Fruit fly (Drosophila melanogaster) whole organism, wandering third instar larva: Measurements from ENCODE around the gene syd.
A peak's percentile ranks its signal among the peaks of the same experiment; 100 is the strongest.

ENCODE experiments used
- Abd-B ChIP-seq: fragments of >200 bp; optimal IDR thresholded peaks from 2 replicates; lab custom pipeline; 2017; ENCODE audit warnings: missing biosample characterization, missing genetic modification characterization
- Hr78 ChIP-seq: fragments of >200 bp; optimal IDR thresholded peaks from 2 replicates; lab custom pipeline; 2017; ENCODE audit warnings: missing biosample characterization, missing genetic modification characterization
- OdsH ChIP-seq: fragments of 200-800 bp; sonication (Bioruptor generic); optimal IDR thresholded peaks from 2 replicates; lab custom pipeline; 2016; ENCODE audit warnings: missing biosample characterization, mild to moderate bottlenecking, missing genetic modification characterization
- Rel ChIP-seq, 2 experiments: fragments of 200-800 bp; sonication (Bioruptor generic) in 1 of 2; optimal IDR thresholded peaks; 2 replicates in 1 of 2; 3 replicates in 1 of 2; lab custom pipeline; 2016 to 2019; ENCODE audit warnings: mild to moderate bottlenecking in 2 of 2, missing biosample characterization in 2 of 2, missing genetic modification characterization in 2 of 2, moderate library complexity in 1 of 2
- ey ChIP-seq: fragments of 200-800 bp; sonication (Bioruptor generic); optimal IDR thresholded peaks from 2 replicates; lab custom pipeline; 2016; ENCODE audit warnings: missing biosample characterization, missing genetic modification characterization
- jim ChIP-seq: fragments of 175-275, 200-325 bp; sonication (Bioruptor generic); optimal IDR thresholded peaks from 2 replicates; lab custom pipeline; 2016; ENCODE audit warnings: missing biosample characterization, mild to moderate bottlenecking, missing genetic modification characterization
- pan ChIP-seq: fragments of >200 bp; optimal IDR thresholded peaks from 2 replicates; lab custom pipeline; 2017
- psq ChIP-seq: fragments of 200-800 bp; sonication (Bioruptor generic); optimal IDR thresholded peaks from 3 replicates; lab custom pipeline; 2017; ENCODE audit warnings: missing biosample characterization, mild to moderate bottlenecking, missing genetic modification characterization, moderate library complexity
- usp ChIP-seq: fragments of >200 bp; optimal IDR thresholded peaks from 2 replicates; lab custom pipeline; 2017; ENCODE audit warnings: missing biosample characterization, missing genetic modification characterization

DNA sequence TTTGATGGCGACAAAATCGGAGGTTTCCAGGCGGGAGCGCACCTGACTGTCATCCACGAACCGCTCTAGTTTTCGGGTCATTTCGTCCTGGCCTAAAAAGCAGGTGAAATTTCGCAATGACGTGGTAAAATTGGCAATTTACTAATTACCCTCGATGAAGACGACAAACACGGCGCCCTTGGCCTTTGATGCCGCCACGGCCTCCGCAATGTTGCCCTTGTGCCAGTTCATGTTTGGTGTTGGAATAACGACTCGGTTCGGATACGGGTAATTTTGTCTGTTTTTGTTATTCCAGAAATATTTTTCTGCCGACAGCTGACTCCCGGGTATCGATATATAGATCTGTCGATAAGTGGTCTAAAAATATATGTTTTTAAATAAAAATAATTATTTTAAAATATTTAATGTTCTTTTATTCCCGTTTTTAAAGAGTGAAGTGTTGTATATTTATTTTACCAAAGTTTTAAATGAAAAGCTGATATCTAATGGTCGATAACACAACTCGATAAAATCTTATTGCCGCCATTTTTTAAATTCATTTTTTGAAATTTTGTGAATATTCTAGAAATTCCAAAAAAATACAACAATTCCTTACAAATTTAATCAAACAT, 38.9 kb upstream of the syd start, which contains the start of gene CG8042:
- TF ChIP-seq Rel (GFP tag; optimal IDR thresholded peaks at IDR 0.05; lab: Kevin White, UChicago) (no peak), Rel (tag; optimal IDR thresholded peaks at IDR 0.05; lab: Kevin White, UChicago) (peak; percentile 23), Abd-B (no peak), psq (no peak), Hr78 (no peak), OdsH (GFP tag; lab: Kevin White, UChicago) (no peak), pan (lab: Kevin White, UChicago) (no peak), ey (no peak), jim (GFP tag; lab: Kevin White, UChicago) (no peak), usp (GFP tag; lab: Kevin White, UChicago) (no peak)
